Worm (Caenorhabditis elegans) whole organism, L3 larva: ENCODE measurements around the gene elt-3.

ENCODE experiments used
- ama-1 ChIP-seq: fragments of 150-350 bp; optimal IDR thresholded peaks from 2 replicates; lab custom pipeline; 2018
- ceh-16 ChIP-seq: sonication (generic microtip); optimal IDR thresholded peaks from 2 replicates; lab custom pipeline; 2017; ENCODE audit warnings: missing biosample characterization, missing genetic modification characterization
- elt-2 ChIP-seq: sonication (generic microtip); optimal IDR thresholded peaks from 2 replicates; lab custom pipeline; 2016; ENCODE audit warnings: missing genetic modification reagents, mild to moderate bottlenecking, missing genetic modification characterization, missing compliant biosample characterization
- lin-15B ChIP-seq: fragments of 150-350 bp; optimal IDR thresholded peaks from 2 replicates; lab custom pipeline; 2014; ENCODE audit warnings: missing biosample characterization, missing genetic modification characterization
- nhr-11 ChIP-seq: fragments of 150-350 bp; optimal IDR thresholded peaks from 2 replicates; lab custom pipeline; 2014; ENCODE audit warnings: missing biosample characterization, missing genetic modification characterization
- nhr-237 ChIP-seq: fragments of 150-350 bp; optimal IDR thresholded peaks from 2 replicates; lab custom pipeline; 2014; ENCODE audit warnings: missing biosample characterization, missing genetic modification characterization
- nhr-76 ChIP-seq: fragments of 150-350 bp; sonication (generic microtip); optimal IDR thresholded peaks from 5 replicates; lab custom pipeline; 2014; ENCODE audit warnings: missing biosample characterization, missing genetic modification characterization
- nhr-77 ChIP-seq: fragments of 150-350 bp; optimal IDR thresholded peaks from 2 replicates; lab custom pipeline; 2014; ENCODE audit warnings: missing biosample characterization, missing genetic modification characterization
- pqm-1 ChIP-seq: fragments of 150-350 bp; optimal IDR thresholded peaks from 2 replicates; lab custom pipeline; 2017; ENCODE audit warnings: missing biosample characterization, missing genetic modification characterization, inconsistent platforms
- unc-39 ChIP-seq: sonication (generic microtip); optimal IDR thresholded peaks from 4 replicates; lab custom pipeline; 2017; ENCODE audit warnings: missing biosample characterization, missing genetic modification characterization
- unc-62 ChIP-seq: fragments of 150-350 bp; sonication (generic microtip); optimal IDR thresholded peaks from 4 replicates; lab custom pipeline; 2014; ENCODE audit warnings: missing biosample characterization, missing genetic modification reagents, missing genetic modification characterization
- zag-1 ChIP-seq: fragments of 150-350 bp; optimal IDR thresholded peaks from 2 replicates; lab custom pipeline; 2014; ENCODE audit warnings: missing biosample characterization, missing genetic modification characterization
- ztf-11 ChIP-seq: fragments of 150-350 bp; optimal IDR thresholded peaks from 2 replicates; lab custom pipeline; 2014; ENCODE audit warnings: missing biosample characterization, missing genetic modification characterization

ce11 chrX:13913641-13914040 lies 21.0 kb upstream of the elt-3 start:
- TF ChIP-seq elt-2 (tag; lab: Kevin White, UChicago), result no peak
- TF ChIP-seq unc-62, result no peak
- no peak for TF ChIP-seq zag-1
- no peak for TF ChIP-seq nhr-77 (tag; lab: Kevin White, UChicago)
- TF ChIP-seq nhr-237 (tag; lab: Kevin White, UChicago), result no peak
- TF ChIP-seq pqm-1 (tag; lab: Kevin White, UChicago), result no peak
- TF ChIP-seq lin-15B (tag; lab: Kevin White, UChicago), result no peak
- TF ChIP-seq nhr-11 (tag; lab: Kevin White, UChicago), result no peak
- TF ChIP-seq ama-1, result no peak
- no peak for TF ChIP-seq ztf-11 (tag; lab: Kevin White, UChicago)
- no peak for TF ChIP-seq ceh-16 (tag; lab: Kevin White, UChicago)
- no peak for TF ChIP-seq nhr-76 (tag; lab: Kevin White, UChicago)
- TF ChIP-seq unc-39 (tag; lab: Kevin White, UChicago), result no peak
